Fruit fly (Drosophila melanogaster) whole organism, embryonic: ENCODE measurements around the gene CG4291.

Experiments used
- CG10147 ChIP-seq: fragments of 200-800 bp; sonication (Bioruptor generic); optimal IDR thresholded peaks from 2 replicates; lab custom pipeline; 2019; ENCODE audit warnings: missing biosample characterization, mild to moderate bottlenecking, missing genetic modification characterization, moderate library complexity
- CG12071 ChIP-seq: fragments of 200-800 bp; sonication (Bioruptor generic); optimal IDR thresholded peaks from 3 replicates; lab custom pipeline; 2018; ENCODE audit warnings: missing biosample characterization, mild to moderate bottlenecking, missing genetic modification characterization
- CG12104 ChIP-seq: fragments of 200-800 bp; sonication (Bioruptor generic); optimal IDR thresholded peaks from 3 replicates; lab custom pipeline; 2016; ENCODE audit warnings: missing biosample characterization, missing genetic modification characterization
- CG13287 ChIP-seq: fragments of 200-800 bp; sonication (Bioruptor generic); IDR thresholded peaks from 2 replicates; pipeline ENCODE4 v1.3.6; 2022; ENCODE audit warnings: missing biosample characterization, missing genetic modification characterization; ENCODE audit not compliant: partially characterized antibody
- CG13624 ChIP-seq: fragments of 200-800 bp; sonication (Bioruptor generic); optimal IDR thresholded peaks from 2 replicates; lab custom pipeline; 2016; ENCODE audit warnings: missing biosample characterization, missing genetic modification characterization
- CG17186 ChIP-seq: fragments of 200-800 bp; sonication (Bioruptor generic); optimal IDR thresholded peaks from 3 replicates; lab custom pipeline; 2017; ENCODE audit warnings: missing biosample characterization, missing genetic modification reagents, missing genetic modification characterization
- CG2678 ChIP-seq: fragments of 200-800 bp; sonication (Bioruptor generic); optimal IDR thresholded peaks from 3 replicates; lab custom pipeline; 2019; ENCODE audit warnings: missing biosample characterization, mild to moderate bottlenecking, missing genetic modification characterization, moderate library complexity
- CG2875 ChIP-seq: fragments of 200-800 bp; sonication (Bioruptor generic); optimal IDR thresholded peaks from 2 replicates; lab custom pipeline; 2017; ENCODE audit warnings: missing biosample characterization, mild to moderate bottlenecking, missing genetic modification characterization, missing genetic modification reagents
- CG3726 ChIP-seq: fragments of 200-800 bp; sonication (Bioruptor generic); IDR thresholded peaks from 3 replicates; pipeline ENCODE4, ENCODE4 v1.3.6; 2022; ENCODE audit warnings: missing biosample characterization, missing genetic modification characterization
- CG3838 ChIP-seq: fragments of 200-800 bp; sonication (Bioruptor generic); optimal IDR thresholded peaks from 3 replicates; lab custom pipeline; 2016; ENCODE audit warnings: missing biosample characterization, missing genetic modification characterization
- CG3847 ChIP-seq: fragments of 200-800 bp; sonication (Bioruptor generic); IDR thresholded peaks from 2 replicates; pipeline ENCODE4 v1.3.6; 2022; ENCODE audit warnings: missing biosample characterization, missing genetic modification characterization
- CG3995 ChIP-seq: fragments of 200-800 bp; sonication (Bioruptor generic); optimal IDR thresholded peaks from 3 replicates; lab custom pipeline; 2016; ENCODE audit warnings: missing biosample characterization, missing genetic modification characterization
- CG4282 ChIP-seq: fragments of 200-800 bp; sonication (Bioruptor generic); optimal IDR thresholded peaks from 2 replicates; lab custom pipeline; 2016; ENCODE audit warnings: missing biosample characterization, missing genetic modification characterization
- CG4854 ChIP-seq: fragments of 200-800 bp; sonication (Bioruptor generic); optimal IDR thresholded peaks from 2 replicates; lab custom pipeline; 2016; ENCODE audit warnings: missing biosample characterization, missing genetic modification characterization, inconsistent platforms
- CG8089 ChIP-seq: fragments of 200-800 bp; sonication (Bioruptor generic); optimal IDR thresholded peaks from 3 replicates; lab custom pipeline; 2016; ENCODE audit warnings: missing biosample characterization, missing genetic modification characterization
- CoRest ChIP-seq: fragments of 200-800 bp; sonication (Bioruptor generic); optimal IDR thresholded peaks from 3 replicates; lab custom pipeline; 2018; ENCODE audit warnings: missing biosample characterization, mild to moderate bottlenecking, missing genetic modification characterization, moderate library complexity
- Doc3 ChIP-seq: fragments of 200-800 bp; sonication (Bioruptor generic); IDR thresholded peaks from 3 replicates; pipeline ENCODE4 v1.3.6; 2022; ENCODE audit warnings: missing biosample characterization, missing genetic modification characterization; ENCODE audit not compliant: partially characterized antibody
- GATAe ChIP-seq: fragments of 200-800 bp; sonication (Bioruptor generic); conservative IDR thresholded peaks from 2 replicates; pipeline ENCODE4 v1.3.6; 2022; ENCODE audit warnings: missing biosample characterization, missing genetic modification characterization
- H2.0 ChIP-seq: fragments of 200-800 bp; sonication (Bioruptor generic); IDR thresholded peaks from 2 replicates; pipeline ENCODE4 v1.3.6; 2022; ENCODE audit warnings: missing biosample characterization, missing genetic modification characterization
- Hmx ChIP-seq: fragments of 200-800 bp; sonication (Bioruptor generic); optimal IDR thresholded peaks from 2 replicates; lab custom pipeline; 2016; ENCODE audit warnings: missing biosample characterization, missing genetic modification characterization
- Lim3 ChIP-seq: fragments of 200-800 bp; sonication (Bioruptor generic); IDR thresholded peaks from 2 replicates; pipeline ENCODE4 v1.3.6; 2022; ENCODE audit warnings: missing biosample characterization, missing genetic modification characterization
- Mad ChIP-seq: fragments of 200-800 bp; sonication (Bioruptor generic); optimal IDR thresholded peaks from 2 replicates; lab custom pipeline; 2016; ENCODE audit warnings: missing biosample characterization, missing genetic modification characterization
- Med ChIP-seq: fragments of 200-800 bp; sonication (Bioruptor generic); peaks from one replicate; lab custom pipeline; 2016; ENCODE audit warnings: missing biosample characterization, missing genetic modification characterization, mild to moderate bottlenecking, inconsistent platforms, moderate library complexity
- Mes4 ChIP-seq: fragments of 200-800 bp; sonication (Bioruptor generic); optimal IDR thresholded peaks from 2 replicates; lab custom pipeline; 2016; ENCODE audit warnings: missing biosample characterization, missing genetic modification characterization
- NC2β ChIP-seq: fragments of 200-800 bp; sonication (Bioruptor generic); optimal IDR thresholded peaks from 2 replicates; lab custom pipeline; 2016; ENCODE audit warnings: missing biosample characterization, missing genetic modification characterization
- Nf-YC ChIP-seq: fragments of 200-800 bp; optimal IDR thresholded peaks from 3 replicates; lab custom pipeline; 2019; ENCODE audit warnings: missing biosample characterization, mild to moderate bottlenecking, missing genetic modification characterization, moderate library complexity
- NfI ChIP-seq: fragments of 200-800 bp; sonication (Bioruptor generic); optimal IDR thresholded peaks from 3 replicates; lab custom pipeline; 2018; ENCODE audit warnings: missing biosample characterization, mild to moderate bottlenecking, missing genetic modification characterization, moderate library complexity
- Ravus ChIP-seq: fragments of 200-800 bp; sonication (Bioruptor generic); IDR thresholded peaks from 2 replicates; pipeline ENCODE4 v1.3.6; 2022; ENCODE audit warnings: missing biosample characterization, missing genetic modification characterization
- Sox102F ChIP-seq: fragments of 200-800 bp; sonication (Bioruptor generic); optimal IDR thresholded peaks from 2 replicates; lab custom pipeline; 2018; ENCODE audit warnings: missing biosample characterization, mild to moderate bottlenecking, missing genetic modification characterization, moderate library complexity
- TFAM ChIP-seq: fragments of 200-800 bp; sonication (Bioruptor generic); optimal IDR thresholded peaks from 2 replicates; lab custom pipeline; 2017; ENCODE audit warnings: missing biosample characterization, missing genetic modification characterization, inconsistent platforms
- ab ChIP-seq: fragments of 200-800 bp; sonication (Bioruptor generic); optimal IDR thresholded peaks from 2 replicates; lab custom pipeline; 2016; ENCODE audit warnings: missing biosample characterization, missing genetic modification characterization
- abd-A ChIP-seq: fragments of 200-800 bp; sonication (Bioruptor generic); optimal IDR thresholded peaks from 3 replicates; lab custom pipeline; 2019; ENCODE audit warnings: missing biosample characterization, mild to moderate bottlenecking, missing genetic modification characterization, moderate library complexity
- ap ChIP-seq: fragments of 200-800 bp; sonication (Bioruptor generic); IDR thresholded peaks from 2 replicates; pipeline ENCODE4 v1.3.6; 2022; ENCODE audit warnings: missing biosample characterization, missing genetic modification characterization
- br ChIP-seq: fragments of >200 bp; optimal IDR thresholded peaks from 2 replicates; lab custom pipeline; 2017
- dm ChIP-seq: fragments of 200-800 bp; sonication (Bioruptor generic); optimal IDR thresholded peaks from 3 replicates; lab custom pipeline; 2016; ENCODE audit warnings: missing biosample characterization, missing genetic modification characterization
- en ChIP-seq: fragments of 200-800 bp; sonication (Bioruptor generic); optimal IDR thresholded peaks from 2 replicates; lab custom pipeline; 2016; ENCODE audit warnings: missing biosample characterization, missing genetic modification characterization
- eve ChIP-seq, 2 experiments: fragments of >200 bp; optimal IDR thresholded peaks; 2 replicates each; lab custom pipeline; 2017; ENCODE audit warnings: missing biosample characterization in 2 of 2, missing genetic modification characterization in 2 of 2
- fru ChIP-seq: fragments of >200 bp; optimal IDR thresholded peaks from 2 replicates; lab custom pipeline; 2017
- jing ChIP-seq: fragments of 200-800 bp; sonication (Bioruptor generic); optimal IDR thresholded peaks from 2 replicates; lab custom pipeline; 2018; ENCODE audit warnings: missing biosample characterization, mild to moderate bottlenecking, missing genetic modification characterization
- odd ChIP-seq: fragments of 200-800 bp; sonication (Bioruptor generic); optimal IDR thresholded peaks from 2 replicates; lab custom pipeline; 2017; ENCODE audit warnings: missing biosample characterization, mild to moderate bottlenecking, missing genetic modification characterization
- onecut ChIP-seq: fragments of 200-800 bp; sonication (Bioruptor generic); IDR thresholded peaks from 2 replicates; pipeline ENCODE4 v1.3.6; 2022; ENCODE audit warnings: missing biosample characterization, missing genetic modification characterization
- prd ChIP-seq, 3 experiments: fragments of >200 bp in 2 of 3; fragments of 200-800 bp in 1 of 3; sonication (Bioruptor generic) in 1 of 3; optimal IDR thresholded peaks in 2 of 3; IDR thresholded peaks in 1 of 3; 2 replicates in 2 of 3; 3 replicates in 1 of 3; pipeline versions ENCODE4 v1.3.6 to Lab custom; 2017 to 2022; ENCODE audit warnings: missing biosample characterization in 1 of 3, missing genetic modification characterization in 1 of 3
- pzg ChIP-seq: fragments of 200-800 bp; sonication (Bioruptor generic); optimal IDR thresholded peaks from 3 replicates; lab custom pipeline; 2018; ENCODE audit warnings: missing biosample characterization, mild to moderate bottlenecking, missing genetic modification characterization, moderate library complexity
- ranshi ChIP-seq: fragments of 200-800 bp; sonication (Bioruptor generic); IDR thresholded peaks from 2 replicates; pipeline ENCODE4 v1.3.6; 2022; ENCODE audit warnings: missing biosample characterization, missing genetic modification characterization
- row ChIP-seq: fragments of 200-800 bp; sonication (Bioruptor generic); IDR thresholded peaks from 3 replicates; pipeline ENCODE4 v1.3.6; 2022; ENCODE audit warnings: missing biosample characterization, missing genetic modification characterization
- sob ChIP-seq: fragments of 200-800 bp; sonication (Bioruptor generic); IDR thresholded peaks from 2 replicates; pipeline ENCODE4 v1.3.6; 2022; ENCODE audit warnings: missing biosample characterization, missing genetic modification characterization
- stc ChIP-seq: fragments of 200-800 bp; sonication (Bioruptor generic); IDR thresholded peaks from 2 replicates; pipeline ENCODE4 v1.3.6; 2022; ENCODE audit warnings: missing biosample characterization, missing genetic modification characterization
- tio ChIP-seq: fragments of 200-800 bp; sonication (Bioruptor generic); optimal IDR thresholded peaks from 2 replicates; lab custom pipeline; 2017; ENCODE audit warnings: missing biosample characterization, missing genetic modification characterization, inconsistent platforms
- toy ChIP-seq: fragments of 200-800 bp; sonication (Bioruptor generic); IDR thresholded peaks from 2 replicates; pipeline ENCODE4 v1.3.6; 2022; ENCODE audit warnings: missing biosample characterization, missing genetic modification characterization
- twi ChIP-seq: fragments of 200-800 bp; optimal IDR thresholded peaks from 2 replicates; lab custom pipeline; 2019; ENCODE audit warnings: missing biosample characterization, mild to moderate bottlenecking, missing genetic modification characterization, moderate library complexity
- vvl ChIP-seq: fragments of 200-800 bp; sonication (Bioruptor generic); IDR thresholded peaks from 2 replicates; pipeline ENCODE4 v1.3.6; 2022; ENCODE audit warnings: missing biosample characterization, missing genetic modification characterization

CG4291 gene

dm6 chr2L:845341-846004 is 7.1 kb downstream of the CG4291 start (continued):
- TF ChIP-seq prd (optimal IDR thresholded peaks at IDR 0.05; lab: Kevin White, UChicago), result no peak
- TF ChIP-seq prd (GFP tag; IDR thresholded peaks at IDR 0.05; lab: Robert Waterston, UW), result peak; percentile 91
- peak; percentile 77 for TF ChIP-seq Mes4 (GFP tag; lab: Kevin White, UChicago)
- TF ChIP-seq fru, result no peak
- TF ChIP-seq Doc3 (GFP tag; lab: Robert Waterston, UW), result no peak
- peak; percentile 66 for TF ChIP-seq Lim3 (GFP tag; lab: Robert Waterston, UW)
- TF ChIP-seq CG10147 (GFP tag; lab: Kevin White, UChicago), result peak; percentile 83
- no peak for TF ChIP-seq br (lab: Kevin White, UChicago)
- 0 out of 2 replicates have a peak, but pooled peaks have one; percentile 23 for TF ChIP-seq GATAe
- TF ChIP-seq tio (GFP tag; lab: Kevin White, UChicago), result peak; percentile 54
- peak; percentile 64 for TF ChIP-seq CG12104
- TF ChIP-seq Med (GFP tag; lab: Kevin White, UChicago), result peak; percentile 99
- peak; percentile 58 for TF ChIP-seq ab (GFP tag; lab: Kevin White, UChicago)
- TF ChIP-seq jing (GFP tag; lab: Kevin White, UChicago), result peak; percentile 66
- peak; percentile 95 for TF ChIP-seq CG12071
- peak; percentile 85 for TF ChIP-seq CoRest (tag; lab: Kevin White, UChicago)
- TF ChIP-seq abd-A (tag; lab: Kevin White, UChicago), result peak; percentile 54
- TF ChIP-seq vvl (GFP tag; lab: Robert Waterston, UW), result peak; percentile 95
- peak; percentile 83 for TF ChIP-seq CG3847 (GFP tag; lab: Robert Waterston, UW)
- peak; percentile 31 for TF ChIP-seq CG3995 (GFP tag; lab: Kevin White, UChicago)
- TF ChIP-seq CG17186, result peak; percentile 54
- no peak for TF ChIP-seq eve (GFP tag; optimal IDR thresholded peaks at IDR 0.05; lab: Kevin White, UChicago)
- TF ChIP-seq CG4854 (GFP tag; lab: Kevin White, UChicago), result peak; percentile 75
- TF ChIP-seq TFAM (GFP tag; lab: Kevin White, UChicago), result no peak
- peak; percentile 73 for TF ChIP-seq Ravus (GFP tag; lab: Robert Waterston, UW)
- peak; percentile 87 for TF ChIP-seq ranshi (GFP tag; lab: Robert Waterston, UW)
- TF ChIP-seq CG8089 (GFP tag; lab: Kevin White, UChicago), result peak; percentile 83
- TF ChIP-seq Sox102F (GFP tag; lab: Kevin White, UChicago), result peak; percentile 91
- TF ChIP-seq CG13624, result peak; percentile 86
- TF ChIP-seq stc (GFP tag; lab: Robert Waterston, UW), result peak; percentile 88
- no peak for TF ChIP-seq CG13287 (GFP tag; lab: Robert Waterston, UW)
- peak; percentile 87 for TF ChIP-seq sob (GFP tag; lab: Robert Waterston, UW)
- TF ChIP-seq CG2678 (tag; lab: Kevin White, UChicago), result peak; percentile 92
- TF ChIP-seq CG3838 (GFP tag; lab: Kevin White, UChicago), result peak; percentile 50
- peak; percentile 55 for TF ChIP-seq Mad (GFP tag; lab: Kevin White, UChicago)
- peak; percentile 59 for TF ChIP-seq NC2β (GFP tag; lab: Kevin White, UChicago)
- peak; percentile 21 for TF ChIP-seq CG4282
- TF ChIP-seq Nf-YC, result peak; percentile 77
- peak; percentile 67; the same call in 2 of the 3 replicates for TF ChIP-seq CG3726 (GFP tag; lab: Robert Waterston, UW)
- peak; percentile 86 for TF ChIP-seq CG2875
- peak; percentile 78 for TF ChIP-seq odd (GFP tag; lab: Kevin White, UChicago)
- TF ChIP-seq pzg (GFP tag; lab: Kevin White, UChicago), result peak; percentile 6
- no peak for TF ChIP-seq Hmx (GFP tag; lab: Kevin White, UChicago)
- TF ChIP-seq toy (GFP tag; lab: Robert Waterston, UW), result no peak; the same call in 1 of the 2 replicates
- peak; percentile 92 for TF ChIP-seq NfI (GFP tag; lab: Kevin White, UChicago)
- TF ChIP-seq en, result peak; percentile 78
- TF ChIP-seq twi (tag; lab: Kevin White, UChicago), result peak; percentile 59
- peak; percentile 76 for TF ChIP-seq onecut (GFP tag; lab: Robert Waterston, UW)
- peak; percentile 80 for TF ChIP-seq dm (GFP tag; lab: Kevin White, UChicago)
- peak; percentile 92 for TF ChIP-seq H2.0 (GFP tag; lab: Robert Waterston, UW)
- peak; percentile 92 for TF ChIP-seq ap (GFP tag; lab: Robert Waterston, UW)
- peak; percentile 93 for TF ChIP-seq row
